Fruit fly (Drosophila melanogaster) whole organism, embryonic: ENCODE measurements around the gene Gr98c.

Experiments
- CG17361 ChIP-seq: fragments of 200-800 bp; sonication (Bioruptor generic); IDR thresholded peaks from 3 replicates; pipeline ENCODE4 v1.3.6; 2022; ENCODE audit warnings: missing biosample characterization, missing genetic modification characterization
- CG3163 ChIP-seq: fragments of 200-800 bp; sonication (Bioruptor generic); optimal IDR thresholded peaks from 3 replicates; lab custom pipeline; 2016; ENCODE audit warnings: missing biosample characterization, missing genetic modification characterization
- Sox102F ChIP-seq: fragments of 200-800 bp; sonication (Bioruptor generic); optimal IDR thresholded peaks from 2 replicates; lab custom pipeline; 2018; ENCODE audit warnings: missing biosample characterization, mild to moderate bottlenecking, missing genetic modification characterization, moderate library complexity
- dpn ChIP-seq, 2 experiments: fragments of 200-800 bp; sonication (Bioruptor generic); optimal IDR thresholded peaks; 3 replicates each; lab custom pipeline; 2016; ENCODE audit warnings: missing biosample characterization in 2 of 2, missing genetic modification characterization in 2 of 2
- scrt ChIP-seq: fragments of 200-800 bp; sonication (Bioruptor generic); optimal IDR thresholded peaks from 2 replicates; lab custom pipeline; 2018; ENCODE audit warnings: missing biosample characterization, mild to moderate bottlenecking, missing genetic modification characterization, moderate library complexity

DNA sequence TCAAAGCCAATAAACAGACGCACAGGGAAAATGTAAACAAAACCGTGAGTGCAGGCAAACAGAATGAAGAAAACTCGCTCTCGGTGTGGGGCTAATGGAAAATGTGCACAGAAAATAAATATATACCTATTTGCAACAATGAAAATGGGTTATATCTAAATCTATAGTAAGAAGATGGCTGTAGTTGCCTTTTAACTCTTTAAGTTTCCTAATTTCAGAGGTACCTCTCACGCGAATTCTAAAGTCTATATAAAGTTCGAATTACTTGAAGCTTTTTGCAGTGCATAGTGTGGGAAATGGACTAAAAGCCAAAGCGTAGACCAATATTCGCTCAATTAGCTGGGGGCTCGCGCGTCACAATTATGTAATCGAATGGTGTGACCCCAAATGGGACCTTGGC lies 10.7 kb downstream of the Gr98c start:
- TF ChIP-seq Sox102F (peak; percentile 91), dpn (GFP tag; optimal IDR thresholded peaks at IDR 0.05; lab: Kevin White, UChicago) (peak; percentile 70 to 84), scrt (no peak), CG17361 (GFP tag; lab: Robert Waterston, UW) (peak; percentile 81), CG3163 (peak; percentile 39)
